Worm (Caenorhabditis elegans) whole organism, mixed stage, embryonic: ENCODE measurements around the gene ufd-2.
A peak's percentile ranks its signal among the peaks of the same experiment; 100 is the strongest.

Experiments used
- ceh-39 ChIP-seq: fragments of 150-350 bp; optimal IDR thresholded peaks from 2 replicates; lab custom pipeline; 2014; ENCODE audit warnings: missing biosample characterization, missing genetic modification characterization
- ces-1 ChIP-seq: fragments of 150-350 bp; optimal IDR thresholded peaks from 2 replicates; lab custom pipeline; 2014; ENCODE audit warnings: missing biosample characterization, missing genetic modification reagents, missing genetic modification characterization
- flh-1 ChIP-seq: fragments of 200-800 bp; sonication (Bioruptor generic); optimal IDR thresholded peaks from 2 replicates; lab custom pipeline; 2018; ENCODE audit warnings: mild to moderate bottlenecking, missing genetic modification characterization, moderate library complexity, missing compliant biosample characterization
- lin-13 ChIP-seq: fragments of 150-350 bp; optimal IDR thresholded peaks from 2 replicates; lab custom pipeline; 2014; ENCODE audit warnings: missing biosample characterization, missing genetic modification characterization
- nhr-237 ChIP-seq: fragments of 150-350 bp; optimal IDR thresholded peaks from 2 replicates; lab custom pipeline; 2014; ENCODE audit warnings: missing biosample characterization, missing genetic modification characterization
- nhr-76 ChIP-seq: sonication (generic microtip); optimal IDR thresholded peaks from 2 replicates; lab custom pipeline; 2017; ENCODE audit warnings: missing biosample characterization, missing genetic modification characterization
- sem-2 ChIP-seq: fragments of 200-800 bp; sonication (Bioruptor generic); optimal IDR thresholded peaks from 2 replicates; lab custom pipeline; 2018; ENCODE audit warnings: mild to moderate bottlenecking, missing genetic modification characterization, missing compliant biosample characterization
- snpc-4 ChIP-seq: fragments of 150-350 bp; optimal IDR thresholded peaks from 2 replicates; lab custom pipeline; 2014; ENCODE audit warnings: missing biosample characterization, missing genetic modification characterization
- sptf-1 ChIP-seq: sonication (generic microtip); optimal IDR thresholded peaks from 2 replicates; lab custom pipeline; 2017; ENCODE audit warnings: mild to moderate bottlenecking, missing genetic modification characterization, moderate library complexity, missing compliant biosample characterization
- tbx-8 ChIP-seq: fragments of 200-800 bp; sonication (Bioruptor generic); optimal IDR thresholded peaks from 2 replicates; lab custom pipeline; 2018; ENCODE audit warnings: mild to moderate bottlenecking, missing genetic modification characterization, moderate library complexity, missing compliant biosample characterization
- unc-120 ChIP-seq: sonication (generic microtip); optimal IDR thresholded peaks from 2 replicates; lab custom pipeline; 2017; ENCODE audit warnings: missing genetic modification characterization, missing compliant biosample characterization; ENCODE audit not compliant: poor library complexity, severe bottlenecking
- unc-39 ChIP-seq: fragments of 150-350 bp; optimal IDR thresholded peaks from 2 replicates; lab custom pipeline; 2014; ENCODE audit warnings: missing biosample characterization, missing genetic modification characterization
- unc-62 ChIP-seq: fragments of 150-350 bp; optimal IDR thresholded peaks from 2 replicates; lab custom pipeline; 2014; ENCODE audit warnings: missing biosample characterization, missing genetic modification reagents, missing genetic modification characterization
- ztf-11 ChIP-seq: fragments of 150-350 bp; optimal IDR thresholded peaks from 2 replicates; lab custom pipeline; 2014; ENCODE audit warnings: missing biosample characterization, missing genetic modification characterization

DNA sequence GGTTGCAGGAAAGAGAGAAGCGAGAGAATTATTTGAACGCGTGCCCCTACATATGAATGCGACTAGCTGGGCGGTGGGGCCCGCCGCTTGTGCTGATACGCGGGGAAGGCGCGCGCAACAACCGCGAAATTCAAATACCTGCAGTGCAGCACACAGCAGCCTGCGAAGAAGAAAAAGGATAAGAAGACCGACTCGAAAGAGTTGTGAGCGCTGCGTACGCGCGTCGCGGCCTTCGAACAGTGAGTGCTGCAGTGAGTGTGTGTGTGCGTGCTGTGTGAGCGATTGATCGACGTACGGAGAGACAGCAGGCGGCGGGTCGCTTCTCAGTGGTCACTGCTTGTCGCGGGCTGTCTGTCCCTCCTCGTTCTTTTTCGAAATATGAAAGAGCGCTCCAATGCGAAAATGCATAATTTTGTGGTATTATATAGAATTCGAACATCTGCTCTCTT lies 34.3 kb upstream of the ufd-2 start:
- no peak for TF ChIP-seq ceh-39
- TF ChIP-seq snpc-4 (tag; lab: Kevin White, UChicago): no peak
- no peak for TF ChIP-seq unc-39
- no peak for TF ChIP-seq nhr-237 (tag; lab: Kevin White, UChicago)
- TF ChIP-seq sptf-1 (tag; lab: Kevin White, UChicago): peak; percentile 74
- TF ChIP-seq unc-120 (tag; lab: Kevin White, UChicago): peak; percentile 80
- peak; percentile 79 for TF ChIP-seq unc-62 (GFP tag; lab: Kevin White, UChicago)
- no peak for TF ChIP-seq nhr-76 (tag; lab: Kevin White, UChicago)
- peak; percentile 31 for TF ChIP-seq ces-1 (GFP tag; lab: Kevin White, UChicago)
- TF ChIP-seq ztf-11 (tag; lab: Kevin White, UChicago): peak; percentile 28
- TF ChIP-seq sem-2 (GFP tag; lab: Kevin White, UChicago): no peak
- peak; percentile 84 for TF ChIP-seq lin-13 (tag; lab: Kevin White, UChicago)
- peak; percentile 30 for TF ChIP-seq flh-1 (GFP tag; lab: Kevin White, UChicago)
- peak; percentile 57 for TF ChIP-seq tbx-8 (GFP tag; lab: Kevin White, UChicago)
